Fruit fly (Drosophila melanogaster): Measurements from ENCODE around the gene CG31233.

Gene CG31233

DNA sequence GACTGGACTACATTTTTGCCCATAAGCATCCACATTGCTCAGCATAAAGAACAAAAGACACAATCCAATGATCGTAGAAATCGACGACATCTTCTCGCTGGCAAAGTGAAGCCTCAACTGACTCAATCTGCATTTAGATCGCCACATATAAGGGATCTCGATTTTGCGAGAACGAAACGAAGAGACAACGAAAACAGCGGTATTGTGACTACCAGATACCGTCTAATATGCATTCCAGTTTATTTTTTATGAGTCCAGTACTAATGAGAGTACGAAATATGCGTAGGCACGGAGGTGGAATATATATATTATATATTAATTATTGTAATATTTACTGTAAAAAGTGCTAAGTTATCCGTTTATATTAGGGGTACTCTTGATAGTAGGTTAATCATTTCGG lies 10.6 kb upstream of the CG31233 start, which contains the start of gene CG34034:
TSS of gene CG34034 (minus strand) at position 101 of the 400 bp plus-strand sequence.
- TF ChIP-seq pdm3 (GFP tag; optimal IDR thresholded peaks at IDR 0.05): no peak
- no peak for TF ChIP-seq OdsH (GFP tag; optimal IDR thresholded peaks at IDR 0.05)
- no peak for TF ChIP-seq CG3032 (tag; optimal IDR thresholded peaks at IDR 0.05)
- TF ChIP-seq Sox14 (GFP tag; optimal IDR thresholded peaks at IDR 0.05): no peak
- TF ChIP-seq CG7368 (GFP tag; optimal IDR thresholded peaks at IDR 0.05): no peak
- no peak for TF ChIP-seq Sox102F (GFP tag; optimal IDR thresholded peaks at IDR 0.05)
- no peak for TF ChIP-seq acj6 (GFP tag; optimal IDR thresholded peaks at IDR 0.05)

DNA sequence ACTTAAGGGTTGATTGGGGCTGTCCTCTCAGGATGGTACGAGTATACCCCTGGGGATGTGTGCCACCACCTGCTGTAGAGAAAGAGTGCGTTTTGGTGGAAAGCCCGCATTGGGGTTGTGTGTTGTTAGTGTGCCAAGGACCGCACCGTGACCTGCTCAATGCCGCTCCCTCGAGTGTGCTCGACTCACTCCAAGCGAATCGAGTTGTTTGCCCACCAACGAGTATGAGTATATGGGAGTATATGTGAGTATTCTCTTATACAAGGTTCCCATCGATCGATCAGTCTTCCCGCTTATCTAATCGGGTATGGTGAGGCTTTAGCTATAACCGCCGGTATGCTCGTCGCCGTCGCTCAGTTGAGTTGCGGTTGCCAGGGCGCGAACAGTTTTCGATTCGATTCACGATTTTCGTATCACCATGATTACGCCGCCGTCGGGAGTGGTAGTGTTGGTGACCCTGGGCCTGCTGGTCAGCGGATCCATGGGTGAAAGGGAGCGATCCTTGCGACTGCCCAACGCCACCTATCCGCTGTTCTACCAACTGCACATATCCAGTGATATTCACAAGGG lies 9.8 kb upstream of the CG31233 start, which contains the start of gene CG5849:
TSS of gene CG5849 (plus strand) at position 356 of the 570 bp plus-strand sequence.
- TF ChIP-seq acj6 (GFP tag; optimal IDR thresholded peaks at IDR 0.05) (no peak), svp (GFP tag) (peak; percentile 92), esn (GFP tag; optimal IDR thresholded peaks at IDR 0.05) (no peak), vri (GFP tag; optimal IDR thresholded peaks at IDR 0.05) (peak; percentile 57), salr (GFP tag; optimal IDR thresholded peaks at IDR 0.05) (no peak), Ets21C (GFP tag; optimal IDR thresholded peaks at IDR 0.05) (no peak)

DNA sequence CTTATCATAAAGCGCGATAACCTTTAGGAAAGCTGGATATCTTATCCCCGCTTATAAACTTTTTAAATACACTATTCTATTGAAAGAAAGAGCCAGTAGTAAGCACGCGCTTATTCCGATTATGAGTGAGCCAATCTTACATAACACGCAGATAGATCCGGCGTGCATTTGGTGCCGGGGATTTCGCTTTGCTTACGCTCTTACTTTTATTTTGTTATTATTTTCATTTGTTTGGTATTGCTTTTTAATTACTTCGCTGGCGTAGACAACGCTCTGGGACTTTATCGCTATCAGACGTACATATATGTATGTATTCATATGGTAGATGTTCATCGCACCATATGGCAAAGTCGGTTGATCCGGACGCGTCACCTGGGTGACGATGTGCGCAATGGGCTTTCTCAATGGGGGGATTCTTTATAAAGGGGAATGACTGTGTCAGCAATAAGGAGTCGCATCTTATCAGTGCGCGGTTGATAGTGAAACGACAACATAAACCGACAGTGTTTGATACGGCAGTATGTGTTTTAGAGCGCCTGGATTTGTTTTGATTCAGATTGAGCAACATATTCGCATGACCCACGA lies 8.8 kb upstream of the CG31233 start:
- TF ChIP-seq vri (GFP tag; optimal IDR thresholded peaks at IDR 0.05) (peak; percentile 91), Met (GFP tag; optimal IDR thresholded peaks at IDR 0.05) (no peak), svp (GFP tag) (peak; percentile 94)

DNA sequence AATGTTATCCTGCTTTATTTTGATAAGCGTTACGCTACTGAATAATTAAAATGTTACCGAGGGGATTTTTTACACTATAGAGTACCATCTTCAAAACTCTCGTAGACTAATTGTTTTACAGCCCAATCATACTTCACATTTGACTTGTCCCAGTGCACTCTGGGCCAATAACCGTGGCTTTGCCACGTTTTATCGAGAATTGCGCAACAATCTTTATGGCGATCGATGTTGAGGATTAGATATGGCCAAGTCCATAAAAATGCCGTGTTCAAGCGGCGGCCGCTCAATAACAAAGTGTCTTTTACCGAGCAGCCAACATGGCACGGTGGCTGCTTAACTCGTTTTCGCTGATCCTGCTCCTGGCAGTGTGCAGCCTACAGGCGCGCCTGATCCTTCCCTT lies 4.7 kb upstream of the CG31233 start, which contains the start of gene CG31343:
TSS of gene CG31343 (plus strand) at position 279 of the 400 bp plus-strand sequence.
- TF ChIP-seq Ets96B (tag; optimal IDR thresholded peaks at IDR 0.05) (no peak), CG10631 (GFP tag; optimal IDR thresholded peaks at IDR 0.05) (no peak), vri (GFP tag; optimal IDR thresholded peaks at IDR 0.05) (peak; percentile 70), Sox15 (GFP tag; optimal IDR thresholded peaks at IDR 0.05) (no peak)

DNA sequence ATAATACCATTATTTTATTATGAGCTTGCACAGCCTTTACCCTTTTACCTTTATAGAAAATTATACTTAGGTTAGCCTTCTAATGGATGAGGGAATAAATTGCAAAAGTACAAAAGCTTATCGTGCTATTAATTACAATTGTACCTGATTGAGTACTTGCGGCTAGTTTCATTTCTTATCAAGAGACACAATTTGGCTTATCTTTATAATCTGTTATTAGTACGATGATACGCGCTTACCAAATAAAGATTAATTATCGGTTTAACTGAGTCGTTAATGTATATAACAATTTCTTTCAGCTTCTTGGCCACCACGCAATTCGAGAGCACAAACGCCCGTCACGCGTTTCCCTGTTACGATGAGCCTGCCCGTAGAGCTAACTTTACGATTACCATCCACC lies 3.8 kb upstream of the CG31233 start:
- TF ChIP-seq Eip93F (GFP tag; optimal IDR thresholded peaks at IDR 0.05) (no peak), Smox (GFP tag; optimal IDR thresholded peaks at IDR 0.05) (no peak), Hr38 (GFP tag; optimal IDR thresholded peaks at IDR 0.05) (no peak), CG6808 (GFP tag; optimal IDR thresholded peaks at IDR 0.05) (no peak), CG34406 (GFP tag; optimal IDR thresholded peaks at IDR 0.05) (no peak), CG6276 (GFP tag; optimal IDR thresholded peaks at IDR 0.05) (no peak), CG31627 (GFP tag; optimal IDR thresholded peaks at IDR 0.05) (no peak), CG8319 (GFP tag; optimal IDR thresholded peaks at IDR 0.05) (no peak), spab (GFP tag; optimal IDR thresholded peaks at IDR 0.05) (no peak), CG8632 (GFP tag; optimal IDR thresholded peaks at IDR 0.05) (no peak), topi (GFP tag; optimal IDR thresholded peaks at IDR 0.05) (no peak), CG11762 (GFP tag; optimal IDR thresholded peaks at IDR 0.05; ENCODE audit: insufficient read depth) (no peak), CG6792 (GFP tag; optimal IDR thresholded peaks at IDR 0.05) (no peak), CG15336 (GFP tag; IDR thresholded peaks at IDR 0.05) (no peak), CG10631 (GFP tag; optimal IDR thresholded peaks at IDR 0.05) (no peak), Met (GFP tag; optimal IDR thresholded peaks at IDR 0.05) (no peak), achi (GFP tag; optimal IDR thresholded peaks at IDR 0.05) (no peak), CG9139 (GFP tag; optimal IDR thresholded peaks at IDR 0.05) (no peak)
